Worm (Caenorhabditis elegans) whole organism, young adult: ENCODE measurements around the gene F16G10.10.
A peak's percentile ranks its signal among the peaks of the same experiment; 100 is the strongest.

Experiments
- C06A6.2 ChIP-seq: fragments of 200-800 bp; sonication (Bioruptor generic); conservative IDR thresholded peaks from 2 replicates; pipeline ENCODE4 v1.3.6; 2022; ENCODE audit warnings: missing genetic modification characterization, missing compliant biosample characterization
- C17E4.6 ChIP-seq: fragments of 200-800 bp; sonication (Bioruptor generic); IDR thresholded peaks from 2 replicates; pipeline ENCODE4 v1.3.6; 2022; ENCODE audit warnings: missing genetic modification reagents, missing genetic modification characterization, missing compliant biosample characterization
- D2030.7 ChIP-seq: fragments of 200-800 bp; sonication (Bioruptor generic); IDR thresholded peaks from 2 replicates; pipeline ENCODE4 v1.3.6; 2022; ENCODE audit warnings: missing genetic modification reagents, missing genetic modification characterization, missing compliant biosample characterization
- F23B12.7 ChIP-seq: sonication (generic microtip); optimal IDR thresholded peaks from 2 replicates; lab custom pipeline; 2017; ENCODE audit warnings: missing genetic modification characterization, mild to moderate bottlenecking, missing compliant biosample characterization, antibody characterized with exemption, moderate library complexity; ENCODE audit not compliant: insufficient read depth
- F33H1.4 ChIP-seq: fragments of 200-800 bp; sonication (Bioruptor generic); IDR thresholded peaks from 2 replicates; pipeline ENCODE4 v1.3.6; 2022; ENCODE audit warnings: missing genetic modification reagents, missing genetic modification characterization, missing compliant biosample characterization
- F52B5.7 ChIP-seq: sonication (generic microtip); optimal IDR thresholded peaks from 2 replicates; lab custom pipeline; 2016; ENCODE audit warnings: mild to moderate bottlenecking, missing genetic modification characterization, missing compliant biosample characterization
- F57A8.1 ChIP-seq: fragments of 200-800 bp; sonication (Bioruptor generic); optimal IDR thresholded peaks from 2 replicates; lab custom pipeline; 2018; ENCODE audit warnings: mild to moderate bottlenecking, missing genetic modification characterization, moderate library complexity, missing compliant biosample characterization
- K12H6.12 ChIP-seq: fragments of 200-800 bp; sonication (Bioruptor generic); optimal IDR thresholded peaks from 2 replicates; lab custom pipeline; 2018; ENCODE audit warnings: mild to moderate bottlenecking, missing genetic modification characterization, missing compliant biosample characterization
- Y53G8AR.9 ChIP-seq: fragments of 200-800 bp; sonication (Bioruptor generic); conservative IDR thresholded peaks from 2 replicates; pipeline ENCODE4 v1.3.6; 2022; ENCODE audit warnings: missing genetic modification reagents, missing genetic modification characterization, missing compliant biosample characterization
- Y56A3A.18 ChIP-seq: fragments of 200-800 bp; sonication (Bioruptor generic); IDR thresholded peaks from 2 replicates; pipeline ENCODE4 v1.3.6; 2022; ENCODE audit warnings: missing genetic modification reagents, missing genetic modification characterization, missing compliant biosample characterization
- Y95B8A.8 ChIP-seq: fragments of 200-800 bp; sonication (Bioruptor generic); IDR thresholded peaks from 2 replicates; pipeline ENCODE4 v1.3.6; 2022; ENCODE audit warnings: missing genetic modification reagents, missing genetic modification characterization, missing compliant biosample characterization
- ZK185.1 ChIP-seq: sonication (generic microtip); optimal IDR thresholded peaks from 2 replicates; lab custom pipeline; 2016; ENCODE audit warnings: mild to moderate bottlenecking, missing genetic modification characterization, missing compliant biosample characterization; ENCODE audit not compliant: poor library complexity, severe bottlenecking
- aptf-2 ChIP-seq: fragments of 200-800 bp; sonication (Bioruptor generic); conservative IDR thresholded peaks from 2 replicates; pipeline ENCODE4 v1.3.6; 2022; ENCODE audit warnings: missing genetic modification reagents, missing genetic modification characterization, missing compliant biosample characterization
- aptf-3 ChIP-seq: fragments of 200-800 bp; sonication (Bioruptor generic); IDR thresholded peaks from 2 replicates; pipeline ENCODE4 v1.3.6; 2022; ENCODE audit warnings: missing genetic modification characterization, missing compliant biosample characterization
- athp-1 ChIP-seq: sonication (generic microtip); optimal IDR thresholded peaks from 2 replicates; lab custom pipeline; 2017; ENCODE audit warnings: mild to moderate bottlenecking, missing genetic modification characterization, missing compliant biosample characterization
- cebp-1 ChIP-seq, 2 experiments: fragments of 200-800 bp in 1 of 2; sonication (Bioruptor generic) in 1 of 2; sonication (generic microtip) in 1 of 2; IDR thresholded peaks in 1 of 2; optimal IDR thresholded peaks in 1 of 2; 2 replicates each; pipeline versions ENCODE4 v1.3.6 to Lab custom; 2017 to 2022; ENCODE audit warnings: missing compliant biosample characterization in 2 of 2, missing genetic modification characterization in 2 of 2, mild to moderate bottlenecking in 1 of 2, missing genetic modification reagents in 1 of 2, moderate library complexity in 1 of 2
- ceh-79 ChIP-seq: sonication (generic microtip); optimal IDR thresholded peaks from 2 replicates; lab custom pipeline; 2017; ENCODE audit warnings: mild to moderate bottlenecking, missing genetic modification characterization, missing compliant biosample characterization
- chd-7 ChIP-seq: sonication (generic microtip); optimal IDR thresholded peaks from 2 replicates; lab custom pipeline; 2016; ENCODE audit warnings: mild to moderate bottlenecking, missing genetic modification characterization, moderate library complexity, missing compliant biosample characterization
- efl-1 ChIP-seq: fragments of 150-350 bp; optimal IDR thresholded peaks from 2 replicates; lab custom pipeline; 2014; ENCODE audit warnings: missing biosample characterization, missing genetic modification reagents, missing genetic modification characterization
- egl-44 ChIP-seq: fragments of 200-800 bp; sonication (Bioruptor generic); IDR thresholded peaks from 2 replicates; pipeline ENCODE4 v1.3.6; 2022; ENCODE audit warnings: missing genetic modification reagents, missing genetic modification characterization, missing compliant biosample characterization
- him-1 ChIP-seq: sonication (generic microtip); optimal IDR thresholded peaks from 2 replicates; lab custom pipeline; 2016; ENCODE audit warnings: missing genotype, missing genetic modification reagents, missing genetic modification characterization, missing compliant biosample characterization
- hlh-12 ChIP-seq: sonication (generic microtip); optimal IDR thresholded peaks from 2 replicates; lab custom pipeline; 2016; ENCODE audit warnings: missing genetic modification characterization, missing compliant biosample characterization
- hlh-26 ChIP-seq: fragments of 200-800 bp; sonication (Bioruptor generic); conservative IDR thresholded peaks from 2 replicates; pipeline ENCODE4 v1.3.6; 2022; ENCODE audit warnings: missing genetic modification reagents, missing genetic modification characterization, missing compliant biosample characterization
- let-607 ChIP-seq, 2 experiments: fragments of 200-800 bp in 1 of 2; sonication (Bioruptor generic) in 1 of 2; sonication (generic microtip) in 1 of 2; optimal IDR thresholded peaks; 2 replicates each; lab custom pipeline; 2016 to 2018; ENCODE audit warnings: mild to moderate bottlenecking in 2 of 2, missing compliant biosample characterization in 2 of 2, missing genetic modification characterization in 2 of 2, moderate library complexity in 2 of 2, missing genotype in 1 of 2
- lir-1 ChIP-seq: fragments of 200-800 bp; sonication (Bioruptor generic); conservative IDR thresholded peaks from 2 replicates; pipeline ENCODE4 v1.3.6; 2022; ENCODE audit warnings: missing genetic modification reagents, missing genetic modification characterization, missing compliant biosample characterization
- madf-10 ChIP-seq: sonication (generic microtip); optimal IDR thresholded peaks from 2 replicates; lab custom pipeline; 2016; ENCODE audit warnings: mild to moderate bottlenecking, missing genetic modification characterization, missing compliant biosample characterization
- madf-8 ChIP-seq: fragments of 200-800 bp; sonication (Bioruptor generic); conservative IDR thresholded peaks from 2 replicates; pipeline ENCODE4 v1.3.6; 2022; ENCODE audit warnings: missing genetic modification reagents, missing genetic modification characterization, missing compliant biosample characterization
- mcd-1 ChIP-seq: fragments of 200-800 bp; sonication (Bioruptor generic); IDR thresholded peaks from 2 replicates; pipeline ENCODE4 v1.3.6; 2022; ENCODE audit warnings: missing genetic modification reagents, missing genetic modification characterization, missing compliant biosample characterization
- pha-4 ChIP-seq: fragments of 150-350 bp; sonication (generic microtip); optimal IDR thresholded peaks from 2 replicates; lab custom pipeline; 2014; ENCODE audit warnings: missing biosample characterization, missing genetic modification reagents, missing genetic modification characterization
- repo-1 ChIP-seq: sonication (generic microtip); optimal IDR thresholded peaks from 2 replicates; lab custom pipeline; 2017; ENCODE audit warnings: mild to moderate bottlenecking, missing genetic modification characterization, missing compliant biosample characterization
- snpc-3.4 ChIP-seq: sonication (generic microtip); optimal IDR thresholded peaks from 2 replicates; lab custom pipeline; 2017; ENCODE audit warnings: missing genetic modification characterization, mild to moderate bottlenecking, missing compliant biosample characterization, antibody characterized with exemption, moderate library complexity, missing genotype, missing genetic modification reagents
- snpc-4 ChIP-seq, 5 experiments: fragments of 150-350 bp in 1 of 5; sonication (generic microtip) in 4 of 5; optimal IDR thresholded peaks; 2 replicates each; lab custom pipeline; 2014 to 2018; ENCODE audit warnings: missing genetic modification characterization in 5 of 5, missing biosample characterization in 3 of 5, antibody characterized with exemption in 2 of 5, mild to moderate bottlenecking in 2 of 5, missing compliant biosample characterization in 2 of 5, missing genotype in 2 of 5, moderate library complexity in 2 of 5, missing genetic modification reagents in 1 of 5
- somi-1 ChIP-seq: fragments of 200-800 bp; sonication (Bioruptor generic); optimal IDR thresholded peaks from 2 replicates; lab custom pipeline; 2018; ENCODE audit warnings: mild to moderate bottlenecking, missing genetic modification characterization, missing compliant biosample characterization
- sptf-2 ChIP-seq: fragments of 200-800 bp; sonication (Bioruptor generic); optimal IDR thresholded peaks from 2 replicates; lab custom pipeline; 2018; ENCODE audit warnings: mild to moderate bottlenecking, missing genetic modification characterization, missing compliant biosample characterization
- tbp1 ChIP-seq: fragments of 200-800 bp; sonication (Bioruptor generic); optimal IDR thresholded peaks from 2 replicates; lab custom pipeline; 2018; ENCODE audit warnings: mild to moderate bottlenecking, missing genetic modification characterization, missing compliant biosample characterization
- unc-62 ChIP-seq: fragments of 150-350 bp; optimal IDR thresholded peaks from 2 replicates; lab custom pipeline; 2014; ENCODE audit warnings: missing biosample characterization, missing genetic modification reagents, missing genetic modification characterization
- zim-3 ChIP-seq: sonication (generic microtip); optimal IDR thresholded peaks from 2 replicates; lab custom pipeline; 2017; ENCODE audit warnings: mild to moderate bottlenecking, missing genetic modification characterization, moderate library complexity, missing compliant biosample characterization
- ztf-18 ChIP-seq: sonication (generic microtip); optimal IDR thresholded peaks from 2 replicates; lab custom pipeline; 2016; ENCODE audit warnings: missing genotype, mild to moderate bottlenecking, missing genetic modification characterization, missing compliant biosample characterization
- ztf-22 ChIP-seq: fragments of 200-800 bp; sonication (Bioruptor generic); optimal IDR thresholded peaks from 2 replicates; lab custom pipeline; 2018; ENCODE audit warnings: mild to moderate bottlenecking, missing genetic modification characterization, moderate library complexity, missing compliant biosample characterization
- ztf-28 ChIP-seq: fragments of 200-800 bp; sonication (Bioruptor generic); IDR thresholded peaks from 2 replicates; pipeline ENCODE4 v1.3.6; 2022; ENCODE audit warnings: missing genetic modification reagents, missing genetic modification characterization, missing compliant biosample characterization

F16G10.10 gene

ce11 chrII:2378465-2379009 is 12.2 kb downstream of the F16G10.10 start (continued):
- TF ChIP-seq repo-1 (tag; lab: Kevin White, UChicago) (peak; percentile 76), zim-3 (tag; lab: Kevin White, UChicago) (no peak), Y56A3A.18 (GFP tag; lab: Robert Waterston, UW) (peak; percentile 51; the same call in 1 of the 2 replicates), snpc-4 (GFP tag; optimal IDR thresholded peaks at IDR 0.05; lab: Kevin White, UChicago) (no peak), snpc-4 (tag; optimal IDR thresholded peaks at IDR 0.05; lab: Kevin White, UChicago) (peak in 1 of 4 experiments; percentile 44), aptf-3 (no peak), tbp1 (GFP tag; lab: Kevin White, UChicago) (peak; percentile 65), F52B5.7 (tag; lab: Kevin White, UChicago) (no peak), hlh-12 (tag; lab: Kevin White, UChicago) (no peak), aptf-2 (no peak), snpc-3.4 (tag; lab: Kevin White, UChicago) (no peak), Y53G8AR.9 (0 out of 2 replicates have a peak, but pooled peaks have one; percentile 55), D2030.7 (GFP tag; lab: Robert Waterston, UW) (no peak), chd-7 (tag; lab: Kevin White, UChicago) (peak; percentile 31), him-1 (tag; lab: Kevin White, UChicago) (no peak), egl-44 (GFP tag; lab: Robert Waterston, UW) (peak; percentile 97)

ce11 chrII:2377751-2378150 is 13.0 kb downstream of the F16G10.10 start, which contains the start of gene F16G10.6:
Gene F16G10.6, minus strand, starts transcription at chrII:2377851.
- TF ChIP-seq pha-4 (tag; lab: Kevin White, UChicago): no peak
- TF ChIP-seq ztf-28 (GFP tag; lab: Robert Waterston, UW): no peak
- no peak for TF ChIP-seq ztf-22 (GFP tag; lab: Kevin White, UChicago)
- no peak for TF ChIP-seq ceh-79 (tag; lab: Kevin White, UChicago)
- no peak for TF ChIP-seq ztf-18 (tag; lab: Kevin White, UChicago)
- TF ChIP-seq chd-7 (tag; lab: Kevin White, UChicago): no peak
- no peak for TF ChIP-seq F33H1.4 (GFP tag; lab: Robert Waterston, UW)
- TF ChIP-seq madf-8 (GFP tag; lab: Robert Waterston, UW): no peak
- no peak for TF ChIP-seq mcd-1 (GFP tag; lab: Robert Waterston, UW)
- TF ChIP-seq efl-1: no peak
- no peak for TF ChIP-seq somi-1
- TF ChIP-seq athp-1: no peak
- TF ChIP-seq C06A6.2 (GFP tag; lab: Robert Waterston, UW): no peak
- TF ChIP-seq Y95B8A.8 (GFP tag; lab: Robert Waterston, UW): no peak
- TF ChIP-seq C17E4.6 (GFP tag; lab: Robert Waterston, UW): no peak
- no peak for TF ChIP-seq F23B12.7
- TF ChIP-seq hlh-26 (GFP tag; lab: Robert Waterston, UW): no peak
- TF ChIP-seq let-607 (tag; optimal IDR thresholded peaks at IDR 0.05; lab: Kevin White, UChicago): no peak
- no peak for TF ChIP-seq cebp-1 (GFP tag; IDR thresholded peaks at IDR 0.05; lab: Robert Waterston, UW)
- no peak for TF ChIP-seq cebp-1 (tag; optimal IDR thresholded peaks at IDR 0.05; lab: Kevin White, UChicago)

- TF ChIP-seq ZK185.1 (tag; lab: Kevin White, UChicago): no peak
- TF ChIP-seq Y56A3A.18 (GFP tag; lab: Robert Waterston, UW): no peak
- TF ChIP-seq K12H6.12 (tag; lab: Kevin White, UChicago): no peak
- no peak for TF ChIP-seq unc-62
- TF ChIP-seq F57A8.1 (GFP tag; lab: Kevin White, UChicago): no peak
- no peak for TF ChIP-seq tbp1 (GFP tag; lab: Kevin White, UChicago)
- no peak for TF ChIP-seq him-1 (tag; lab: Kevin White, UChicago)
- TF ChIP-seq lir-1 (GFP tag; lab: Robert Waterston, UW): no peak
- no peak for TF ChIP-seq madf-10
- no peak for TF ChIP-seq sptf-2
Measured at ce11 chrII:2374973-2375372, 15.8 kb downstream of the F16G10.10 start, which contains the start of gene F16G10.2. Gene F16G10.2, plus strand, starts transcription at chrII:2375273.
